Fruit fly (Drosophila melanogaster) Kc167 (cell line): ENCODE results near the gene CG32988.

Experiments
- Sin3A ChIP-seq: fragments of >200 bp; optimal IDR thresholded peaks from 2 replicates; lab custom pipeline; 2018; ENCODE audit warnings: missing external identifiers
- ttk ChIP-seq: sonication (Bioruptor generic); optimal IDR thresholded peaks from 2 replicates; lab custom pipeline; 2017; ENCODE audit warnings: missing external identifiers

- TF ChIP-seq ttk = no peak
- TF ChIP-seq Sin3A (lab: Kevin White, UChicago) = no peak
Observed at dm6 chr2L:8846726-8847554, 17.7 kb upstream of the CG32988 start.
